Worm (Caenorhabditis elegans) whole organism, L1 larva: ENCODE measurements around the gene B0454.26.

Source experiments
- C34B4.2 ChIP-seq: sonication (generic microtip); optimal IDR thresholded peaks from 2 replicates; lab custom pipeline; 2017; ENCODE audit warnings: mild to moderate bottlenecking, missing genetic modification characterization, missing compliant biosample characterization
- aly-2 ChIP-seq: fragments of 150-350 bp; optimal IDR thresholded peaks from 2 replicates; lab custom pipeline; 2014; ENCODE audit warnings: missing biosample characterization, missing genetic modification characterization
- ama-1 ChIP-seq: fragments of 150-350 bp; optimal IDR thresholded peaks from 2 replicates; lab custom pipeline; 2014
- blmp-1 ChIP-seq: fragments of 150-350 bp; optimal IDR thresholded peaks from 2 replicates; lab custom pipeline; 2014; ENCODE audit warnings: missing biosample characterization, missing genetic modification characterization
- ceh-63 ChIP-seq: fragments of 200-800 bp; sonication (Bioruptor generic); optimal IDR thresholded peaks from 2 replicates; lab custom pipeline; 2018; ENCODE audit warnings: mild to moderate bottlenecking, missing genetic modification characterization, missing compliant biosample characterization
- ceh-8 ChIP-seq: fragments of 200-800 bp; sonication (Bioruptor generic); optimal IDR thresholded peaks from 2 replicates; lab custom pipeline; 2018; ENCODE audit warnings: mild to moderate bottlenecking, missing genetic modification characterization, moderate library complexity, missing compliant biosample characterization
- ceh-88 ChIP-seq: fragments of 200-800 bp; sonication (Bioruptor generic); IDR thresholded peaks from 2 replicates; pipeline ENCODE4 v1.3.6; 2022; ENCODE audit warnings: missing genetic modification characterization, missing compliant biosample characterization
- ces-1 ChIP-seq: fragments of 150-350 bp; optimal IDR thresholded peaks from 2 replicates; lab custom pipeline; 2014; ENCODE audit warnings: missing biosample characterization, missing genetic modification reagents, missing genetic modification characterization
- dpl-1 ChIP-seq, 3 experiments: fragments of 150-350 bp in 2 of 3; sonication (generic microtip) in 1 of 3; optimal IDR thresholded peaks; 2 replicates each; lab custom pipeline; 2014 to 2017; ENCODE audit warnings: missing biosample characterization in 3 of 3, missing genetic modification characterization in 3 of 3, missing genetic modification reagents in 3 of 3
- efl-1 ChIP-seq, 4 experiments: fragments of 150-350 bp; optimal IDR thresholded peaks in 3 of 4; peaks in 1 of 4; 1 replicate in 1 of 4; 2 replicates in 3 of 4; lab custom pipeline; 2014; ENCODE audit warnings: missing biosample characterization in 2 of 4, missing genetic modification characterization in 2 of 4, missing genetic modification reagents in 2 of 4
- efl-3 ChIP-seq: fragments of 200-800 bp; sonication (Bioruptor generic); optimal IDR thresholded peaks from 2 replicates; lab custom pipeline; 2018; ENCODE audit warnings: mild to moderate bottlenecking, missing genetic modification characterization, missing compliant biosample characterization
- egl-27 ChIP-seq, 2 experiments: fragments of 150-350 bp in 1 of 2; sonication (generic microtip); optimal IDR thresholded peaks; 3 replicates each; lab custom pipeline; 2017 to 2018; ENCODE audit warnings: missing biosample characterization in 2 of 2, missing genetic modification characterization in 2 of 2, missing genetic modification reagents in 2 of 2
- elt-2 ChIP-seq: sonication (generic microtip); optimal IDR thresholded peaks from 2 replicates; lab custom pipeline; 2016; ENCODE audit warnings: missing genetic modification characterization, mild to moderate bottlenecking, inconsistent platforms, missing compliant biosample characterization, missing genetic modification reagents
- ets-5 ChIP-seq: fragments of 200-800 bp; sonication (Bioruptor generic); IDR thresholded peaks from 2 replicates; pipeline ENCODE4 v1.3.6; 2022; ENCODE audit warnings: missing genetic modification characterization, missing compliant biosample characterization
- grh-1 ChIP-seq: fragments of 200-800 bp; sonication (Bioruptor generic); IDR thresholded peaks from 2 replicates; pipeline ENCODE4 v1.3.6; 2022; ENCODE audit warnings: missing genetic modification reagents, missing genetic modification characterization, missing compliant biosample characterization
- irx-1 ChIP-seq: sonication (generic microtip); optimal IDR thresholded peaks from 2 replicates; lab custom pipeline; 2016; ENCODE audit warnings: missing genetic modification characterization, missing compliant biosample characterization
- isw-1 ChIP-seq: fragments of 200-800 bp; sonication (Bioruptor generic); IDR thresholded peaks from 2 replicates; pipeline ENCODE4 v1.3.6; 2022; ENCODE audit warnings: missing genetic modification characterization, missing compliant biosample characterization
- jun-1 ChIP-seq: fragments of 150-350 bp; optimal IDR thresholded peaks from 2 replicates; lab custom pipeline; 2014; ENCODE audit warnings: missing biosample characterization, missing genetic modification reagents, missing genetic modification characterization
- lin-35 ChIP-seq, 2 experiments: fragments of 150-350 bp; optimal IDR thresholded peaks; 2 replicates each; lab custom pipeline; 2014; ENCODE audit warnings: missing biosample characterization in 2 of 2, missing genetic modification characterization in 2 of 2, missing genetic modification reagents in 2 of 2
- lsy-2 ChIP-seq, 2 experiments: fragments of 150-350 bp; optimal IDR thresholded peaks; 2 replicates each; lab custom pipeline; 2014; ENCODE audit warnings: missing biosample characterization in 2 of 2, missing genetic modification characterization in 2 of 2
- mab-9 ChIP-seq: fragments of 200-800 bp; sonication (Bioruptor generic); IDR thresholded peaks from 2 replicates; pipeline ENCODE4 v1.3.6; 2022; ENCODE audit warnings: missing genetic modification reagents, missing genetic modification characterization, missing compliant biosample characterization
- mdl-1 ChIP-seq, 2 experiments: fragments of 150-350 bp; optimal IDR thresholded peaks; 2 replicates each; lab custom pipeline; 2014 to 2017; ENCODE audit warnings: missing biosample characterization in 2 of 2, missing genetic modification characterization in 2 of 2, inconsistent platforms in 1 of 2
- nhr-11 ChIP-seq: fragments of 150-350 bp; optimal IDR thresholded peaks from 2 replicates; lab custom pipeline; 2014; ENCODE audit warnings: missing biosample characterization, missing genetic modification characterization
- nhr-12 ChIP-seq: sonication (generic microtip); optimal IDR thresholded peaks from 2 replicates; lab custom pipeline; 2017; ENCODE audit warnings: missing biosample characterization, missing genetic modification characterization
- nhr-19 ChIP-seq: fragments of 200-800 bp; sonication (Bioruptor generic); conservative IDR thresholded peaks from 2 replicates; pipeline ENCODE4 v1.3.6; 2022; ENCODE audit warnings: missing genetic modification characterization, missing compliant biosample characterization
- nhr-20 ChIP-seq: sonication (generic microtip); optimal IDR thresholded peaks from 2 replicates; lab custom pipeline; 2016; ENCODE audit warnings: mild to moderate bottlenecking, missing genetic modification characterization, missing compliant biosample characterization
- nhr-71 ChIP-seq: sonication (generic microtip); optimal IDR thresholded peaks from 2 replicates; lab custom pipeline; 2016; ENCODE audit warnings: mild to moderate bottlenecking, missing genetic modification characterization, moderate library complexity, missing compliant biosample characterization
- nhr-76 ChIP-seq: sonication (generic microtip); optimal IDR thresholded peaks from 2 replicates; lab custom pipeline; 2017; ENCODE audit warnings: missing biosample characterization, missing genetic modification characterization
- nhr-77 ChIP-seq: fragments of 150-350 bp; optimal IDR thresholded peaks from 2 replicates; lab custom pipeline; 2014; ENCODE audit warnings: missing biosample characterization, missing genetic modification characterization
- nhr-85 ChIP-seq: sonication (generic microtip); peaks from one replicate; lab custom pipeline; 2016; ENCODE audit warnings: missing genetic modification characterization, inconsistent platforms, missing compliant biosample characterization
- pag-3 ChIP-seq: sonication (generic microtip); optimal IDR thresholded peaks from 2 replicates; lab custom pipeline; 2017; ENCODE audit warnings: missing genetic modification characterization, mild to moderate bottlenecking, missing compliant biosample characterization, antibody characterized with exemption, borderline replicate concordance; ENCODE audit not compliant: insufficient read depth
- pax-3 ChIP-seq: fragments of 200-800 bp; sonication (Bioruptor generic); optimal IDR thresholded peaks from 2 replicates; lab custom pipeline; 2018; ENCODE audit warnings: mild to moderate bottlenecking, missing genetic modification characterization, moderate library complexity, missing compliant biosample characterization
- skn-1 ChIP-seq: fragments of 150-350 bp; optimal IDR thresholded peaks from 2 replicates; lab custom pipeline; 2014; ENCODE audit warnings: missing biosample characterization, missing genetic modification characterization
- snu-23 ChIP-seq: sonication (generic microtip); optimal IDR thresholded peaks from 2 replicates; lab custom pipeline; 2016; ENCODE audit warnings: missing genetic modification characterization, missing compliant biosample characterization
- sptf-1 ChIP-seq: fragments of 150-350 bp; optimal IDR thresholded peaks from 2 replicates; lab custom pipeline; 2014; ENCODE audit warnings: missing biosample characterization, missing genetic modification characterization
- sup-37 ChIP-seq: fragments of 200-800 bp; sonication (Bioruptor generic); optimal IDR thresholded peaks from 2 replicates; lab custom pipeline; 2018; ENCODE audit warnings: mild to moderate bottlenecking, missing genetic modification characterization, missing compliant biosample characterization
- swsn-7 ChIP-seq: sonication (generic microtip); optimal IDR thresholded peaks from 2 replicates; lab custom pipeline; 2016; ENCODE audit warnings: missing genetic modification characterization, missing compliant biosample characterization
- tlp-1 ChIP-seq: fragments of 150-350 bp; optimal IDR thresholded peaks from 2 replicates; lab custom pipeline; 2014; ENCODE audit warnings: missing biosample characterization, missing genetic modification characterization
- unc-62 ChIP-seq: fragments of 150-350 bp; optimal IDR thresholded peaks from 2 replicates; lab custom pipeline; 2014; ENCODE audit warnings: missing biosample characterization, missing genetic modification reagents, missing genetic modification characterization
- unc-86 ChIP-seq: sonication (generic microtip); optimal IDR thresholded peaks from 2 replicates; lab custom pipeline; 2016; ENCODE audit warnings: missing genetic modification characterization, missing compliant biosample characterization
- unc-98 ChIP-seq: fragments of 200-800 bp; sonication (Bioruptor generic); IDR thresholded peaks from 2 replicates; pipeline ENCODE4 v1.3.6; 2022; ENCODE audit warnings: missing genetic modification characterization, missing compliant biosample characterization
- xbp-1 ChIP-seq: sonication (generic microtip); optimal IDR thresholded peaks from 2 replicates; lab custom pipeline; 2016; ENCODE audit warnings: missing genetic modification characterization, missing compliant biosample characterization
- ztf-4 ChIP-seq: fragments of 150-350 bp; optimal IDR thresholded peaks from 2 replicates; lab custom pipeline; 2014; ENCODE audit warnings: missing biosample characterization, missing genetic modification characterization

The B0454.26 gene

DNA sequence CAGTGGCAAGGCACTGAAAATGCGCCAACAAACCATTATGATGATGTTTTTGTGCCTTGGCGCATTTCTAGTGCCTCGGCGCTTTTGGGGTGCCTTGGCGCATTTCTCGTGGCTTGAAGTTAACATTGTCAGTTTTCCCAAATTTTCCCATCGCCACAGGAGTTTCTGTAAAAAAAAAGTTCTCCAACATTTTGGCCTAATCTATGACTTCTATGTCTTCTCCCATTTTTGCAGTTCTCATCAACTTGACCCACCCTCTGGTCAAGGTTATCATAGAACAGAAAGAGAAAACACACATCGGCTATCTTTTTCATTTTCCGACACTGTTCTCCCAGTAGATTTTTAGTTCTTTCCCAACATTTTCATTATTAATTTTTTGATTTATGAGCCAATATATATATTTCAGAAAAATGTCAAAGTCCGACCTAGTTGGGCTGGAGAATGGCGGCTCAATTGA, at the start of gene B0454.26, which contains the start of gene B0454.5:
Gene B0454.26, minus strand, starts transcription at position 101 of the 457 bp plus-strand sequence.
Gene B0454.5, plus strand, starts transcription at position 407 of the 457 bp plus-strand sequence.
- no peak for TF ChIP-seq xbp-1 (tag; lab: Kevin White, UChicago)
- TF ChIP-seq efl-1 (optimal IDR thresholded peaks at IDR 0.05; lab: Kevin White, UChicago), result no peak
- TF ChIP-seq efl-1 (GFP tag; optimal IDR thresholded peaks at IDR 0.05 in 1 of 2; lab: Kevin White, UChicago), result peak in 1 of 2 experiments; percentile 2
- TF ChIP-seq C34B4.2 (tag; lab: Kevin White, UChicago), result no peak
- TF ChIP-seq pag-3 (tag; lab: Kevin White, UChicago), result no peak
- TF ChIP-seq sup-37 (GFP tag; lab: Kevin White, UChicago), result no peak
- peak; percentile 58 for TF ChIP-seq blmp-1
- no peak for TF ChIP-seq tlp-1 (tag; lab: Kevin White, UChicago)

DNA sequence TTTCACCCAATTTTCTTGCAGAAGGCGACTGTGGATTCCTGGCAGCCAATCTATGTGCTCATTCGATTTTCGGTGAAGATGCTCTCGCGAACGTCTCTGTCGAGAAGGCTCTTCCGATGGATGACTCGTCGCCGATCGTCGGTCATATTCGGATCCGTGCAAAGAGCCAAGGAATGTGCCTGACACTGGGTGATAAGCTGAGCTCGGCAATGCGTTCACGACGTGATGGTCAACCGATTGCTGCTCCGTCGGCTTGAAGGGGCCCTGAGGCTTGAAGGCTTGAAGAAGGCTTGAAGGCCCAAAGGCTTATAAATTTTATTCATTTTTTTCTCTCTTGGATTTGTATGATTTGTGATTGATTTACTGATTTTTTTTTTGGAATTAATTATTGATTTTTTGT, 48.8 kb upstream of the B0454.26 start:
- no peak for TF ChIP-seq isw-1
- TF ChIP-seq lin-35 (GFP tag; optimal IDR thresholded peaks at IDR 0.05; lab: Kevin White, UChicago), result no peak
- TF ChIP-seq nhr-11 (tag; lab: Kevin White, UChicago), result no peak
- TF ChIP-seq efl-1 (optimal IDR thresholded peaks at IDR 0.05; lab: Kevin White, UChicago), result no peak
- peak in 1 of 2 experiments; percentile 27 for TF ChIP-seq efl-1 (GFP tag; optimal IDR thresholded peaks at IDR 0.05 in 1 of 2; lab: Kevin White, UChicago)
- TF ChIP-seq nhr-77 (tag; lab: Kevin White, UChicago), result no peak
- TF ChIP-seq pag-3 (tag; lab: Kevin White, UChicago), result no peak

DNA sequence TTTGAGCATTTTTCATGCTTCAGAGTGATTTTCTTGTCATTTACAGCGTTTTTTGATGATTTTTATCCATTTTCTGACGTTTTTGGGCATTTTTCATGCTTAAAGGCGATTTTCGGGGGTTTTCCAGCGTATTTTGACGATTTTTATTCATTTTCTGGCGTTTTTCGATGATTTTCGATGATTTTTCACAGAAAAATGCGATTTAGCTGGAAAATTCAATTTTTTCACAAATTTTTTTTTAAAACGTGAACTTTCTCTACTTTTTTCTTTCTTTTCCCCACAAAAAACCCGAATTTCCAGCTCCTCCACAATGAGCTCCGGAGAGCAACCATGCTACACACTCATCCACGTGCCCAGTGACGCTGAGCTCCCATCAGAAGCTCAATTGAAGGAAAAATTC, 40.1 kb upstream of the B0454.26 start, which contains the start of gene copb-1:
Gene copb-1, plus strand, starts transcription at position 301 of the 400 bp plus-strand sequence.
- TF ChIP-seq sptf-1 (tag; lab: Kevin White, UChicago) (no peak), ceh-8 (GFP tag; lab: Kevin White, UChicago) (no peak), mab-9 (GFP tag; lab: Robert Waterston, UW) (no peak), ces-1 (no peak), unc-62 (GFP tag; lab: Kevin White, UChicago) (no peak), efl-3 (no peak), egl-27 (tag; optimal IDR thresholded peaks at IDR 0.05; lab: Kevin White, UChicago) (no peak), aly-2 (tag; lab: Kevin White, UChicago) (no peak), mdl-1 (tag; optimal IDR thresholded peaks at IDR 0.05; lab: Kevin White, UChicago) (no peak)

DNA sequence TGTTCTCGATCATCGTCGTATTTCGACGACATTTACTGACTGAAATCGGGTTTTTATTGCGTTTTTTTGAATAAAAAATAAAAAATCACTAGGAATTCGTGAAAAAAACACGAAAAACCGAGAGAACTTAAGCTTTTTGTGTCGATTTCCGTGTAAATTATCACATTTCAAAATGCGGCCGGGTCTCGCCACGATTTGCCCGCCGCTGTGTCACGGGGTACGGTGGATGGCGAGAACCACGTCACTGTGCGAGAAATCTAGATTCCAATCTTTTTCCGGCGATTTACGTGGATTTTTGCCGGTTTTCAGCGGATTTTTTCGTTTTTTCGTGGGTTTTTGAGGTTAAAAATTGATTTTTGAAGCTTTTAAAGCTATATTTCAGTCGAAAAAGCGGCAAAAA, 38.6 kb upstream of the B0454.26 start, which contains the start of gene Y25C1A.8:
Gene Y25C1A.8, minus strand, starts transcription at position 45 of the 400 bp plus-strand sequence.
- TF ChIP-seq lin-35 (GFP tag; optimal IDR thresholded peaks at IDR 0.05; lab: Kevin White, UChicago) (peak; percentile 81 to 89), skn-1 (tag; lab: Kevin White, UChicago) (peak; percentile 85), unc-62 (GFP tag; lab: Kevin White, UChicago) (no peak), swsn-7 (tag; lab: Kevin White, UChicago) (peak; percentile 92), C34B4.2 (tag; lab: Kevin White, UChicago) (peak; percentile 78), pag-3 (tag; lab: Kevin White, UChicago) (no peak), lsy-2 (tag; optimal IDR thresholded peaks at IDR 0.05; lab: Kevin White, UChicago) (peak; percentile 100), ets-5 (GFP tag; lab: Robert Waterston, UW) (no peak), sup-37 (GFP tag; lab: Kevin White, UChicago) (peak; percentile 84), nhr-71 (tag; lab: Kevin White, UChicago) (peak; percentile 94), nhr-85 (peak; percentile 94), nhr-77 (tag; lab: Kevin White, UChicago) (peak; percentile 56), jun-1 (peak; percentile 81), unc-86 (peak; percentile 90), elt-2 (tag; lab: Kevin White, UChicago) (peak; percentile 83), unc-98 (GFP tag; lab: Robert Waterston, UW) (0 out of 2 replicates have a peak, but pooled peaks have one; percentile 47), snu-23 (GFP tag; lab: Kevin White, UChicago) (peak; percentile 95), nhr-19 (peak; percentile 91), nhr-76 (tag; lab: Kevin White, UChicago) (peak; percentile 31), grh-1 (GFP tag; lab: Robert Waterston, UW) (peak; percentile 89), ztf-4 (peak; percentile 86), mab-9 (GFP tag; lab: Robert Waterston, UW) (peak; percentile 86), nhr-12 (tag; lab: Kevin White, UChicago) (no peak), irx-1 (tag; lab: Kevin White, UChicago) (peak; percentile 91), sptf-1 (tag; lab: Kevin White, UChicago) (no peak), nhr-20 (no peak), pax-3 (peak; percentile 81), efl-3 (peak; percentile 34), ceh-63 (GFP tag; lab: Kevin White, UChicago) (no peak), mdl-1 (tag; optimal IDR thresholded peaks at IDR 0.05; lab: Kevin White, UChicago) (peak in 1 of 2 experiments; percentile 82), ceh-88 (peak; percentile 58), dpl-1 (GFP tag; optimal IDR thresholded peaks at IDR 0.05; lab: Kevin White, UChicago) (peak; percentile 73 to 85 (median 84)), ama-1 (peak; percentile 23)
